Fruit fly (Drosophila melanogaster) whole organism, pupa: ENCODE measurements around the gene Ugt35B1.

Experiments used
- CG14655 ChIP-seq: fragments of 200-800 bp; sonication (Bioruptor generic); optimal IDR thresholded peaks from 3 replicates; lab custom pipeline; 2017; ENCODE audit warnings: mild to moderate bottlenecking, missing biosample characterization, missing genetic modification reagents, missing genetic modification characterization
- CG32121 ChIP-seq: fragments of 200-800 bp; sonication (Bioruptor generic); IDR thresholded peaks from 2 replicates; pipeline ENCODE4 v1.3.6; 2022; ENCODE audit warnings: missing biosample characterization, missing genetic modification characterization
- CG9948 ChIP-seq: fragments of 200-800 bp; sonication (Bioruptor generic); optimal IDR thresholded peaks from 2 replicates; lab custom pipeline; 2018; ENCODE audit warnings: missing biosample characterization, mild to moderate bottlenecking, missing genetic modification characterization, moderate library complexity
- gl ChIP-seq: fragments of 200-800 bp; sonication (Bioruptor generic); optimal IDR thresholded peaks from 2 replicates; lab custom pipeline; 2018; ENCODE audit warnings: missing biosample characterization, mild to moderate bottlenecking, missing genetic modification characterization

DNA sequence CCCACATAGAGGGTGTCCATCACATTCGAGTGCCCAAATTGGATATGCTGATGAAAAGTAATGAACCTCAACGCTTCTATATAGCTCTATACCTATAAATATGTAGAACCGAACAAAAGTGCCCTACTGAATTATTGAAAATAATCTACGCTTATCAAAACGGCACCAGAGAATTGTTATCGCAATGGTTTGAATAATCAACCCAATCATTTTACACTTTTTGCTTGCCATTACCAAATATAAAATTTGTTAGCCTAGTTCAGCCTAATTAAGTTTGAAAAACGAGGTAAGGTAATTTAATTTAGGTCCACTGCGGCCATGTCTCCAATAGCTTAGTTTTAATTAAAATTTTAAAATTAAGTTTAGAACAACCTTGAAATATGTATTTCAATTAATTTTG lies 5.7 kb upstream of the Ugt35B1 start:
- TF ChIP-seq CG9948 (no peak), gl (no peak), CG14655 (GFP tag; lab: Kevin White, UChicago) (no peak), CG32121 (GFP tag; lab: Robert Waterston, UW) (no peak)
